Worm (Caenorhabditis elegans) whole organism, young adult: ENCODE measurements around the gene C52B9.10.

ENCODE experiments used
- athp-1 ChIP-seq: sonication (generic microtip); optimal IDR thresholded peaks from 2 replicates; lab custom pipeline; 2017; ENCODE audit warnings: mild to moderate bottlenecking, missing genetic modification characterization, missing compliant biosample characterization
- ceh-40 ChIP-seq: fragments of 200-800 bp; sonication (Bioruptor generic); IDR thresholded peaks from 2 replicates; pipeline ENCODE4 v1.3.6; 2022; ENCODE audit warnings: missing genetic modification characterization, missing compliant biosample characterization
- hmg-1.2 ChIP-seq: fragments of 200-800 bp; sonication (Bioruptor generic); IDR thresholded peaks from 2 replicates; pipeline ENCODE4 v1.3.6; 2022; ENCODE audit warnings: missing genetic modification reagents, missing genetic modification characterization, missing compliant biosample characterization
- madf-3 ChIP-seq: fragments of 200-800 bp; sonication (Bioruptor generic); IDR thresholded peaks from 2 replicates; pipeline ENCODE4 v1.3.6; 2022; ENCODE audit warnings: missing genetic modification reagents, missing genetic modification characterization, missing compliant biosample characterization
- mes-4 ChIP-seq: sonication (generic microtip); optimal IDR thresholded peaks from 2 replicates; lab custom pipeline; 2016; ENCODE audit warnings: missing genotype, missing genetic modification characterization, missing compliant biosample characterization
- rcor-1 ChIP-seq: fragments of 200-800 bp; sonication (Bioruptor generic); IDR thresholded peaks from 2 replicates; pipeline ENCODE4 v1.3.6; 2022; ENCODE audit warnings: missing genetic modification reagents, missing genetic modification characterization, missing compliant biosample characterization
- snpc-4 ChIP-seq, 5 experiments: fragments of 150-350 bp in 1 of 5; sonication (generic microtip) in 4 of 5; optimal IDR thresholded peaks; 2 replicates each; lab custom pipeline; 2014 to 2018; ENCODE audit warnings: missing genetic modification characterization in 5 of 5, missing biosample characterization in 3 of 5, antibody characterized with exemption in 2 of 5, mild to moderate bottlenecking in 2 of 5, missing compliant biosample characterization in 2 of 5, missing genotype in 2 of 5, moderate library complexity in 2 of 5, missing genetic modification reagents in 1 of 5
- unc-130 ChIP-seq: sonication (generic microtip); optimal IDR thresholded peaks from 2 replicates; lab custom pipeline; 2016; ENCODE audit warnings: missing genetic modification reagents, missing genetic modification characterization, missing compliant biosample characterization

- no peak for TF ChIP-seq rcor-1
- no peak for TF ChIP-seq athp-1 (tag; lab: Kevin White, UChicago)
- no peak for TF ChIP-seq mes-4
- TF ChIP-seq madf-3 (GFP tag; lab: Robert Waterston, UW) = no peak
- TF ChIP-seq ceh-40 (GFP tag; lab: Robert Waterston, UW) = no peak
- TF ChIP-seq snpc-4 (GFP tag; optimal IDR thresholded peaks at IDR 0.05; lab: Kevin White, UChicago) = no peak
- TF ChIP-seq snpc-4 (tag; optimal IDR thresholded peaks at IDR 0.05; lab: Kevin White, UChicago) = no peak
- TF ChIP-seq unc-130 = no peak
- TF ChIP-seq hmg-1.2 (GFP tag; lab: Robert Waterston, UW) = no peak
Observed at ce11 chrX:4238971-4239370, 34.7 kb upstream of the C52B9.10 start.
